Worm (Caenorhabditis elegans) whole organism, L4 larva: ENCODE data around the gene aagr-1.

Experiments used
- lin-15B ChIP-seq: fragments of 150-350 bp; sonication (generic microtip); optimal IDR thresholded peaks from 3 replicates; lab custom pipeline; 2014; ENCODE audit warnings: missing biosample characterization, missing genetic modification characterization
- lir-3 ChIP-seq: sonication (generic microtip); optimal IDR thresholded peaks from 2 replicates; lab custom pipeline; 2016; ENCODE audit warnings: mild to moderate bottlenecking, missing genetic modification characterization, missing compliant biosample characterization
- nhr-77 ChIP-seq: fragments of 150-350 bp; optimal IDR thresholded peaks from 2 replicates; lab custom pipeline; 2014; ENCODE audit warnings: missing biosample characterization, missing genetic modification characterization

- TF ChIP-seq lir-3 (tag; lab: Kevin White, UChicago) (no peak), lin-15B (tag; lab: Kevin White, UChicago) (no peak), nhr-77 (tag; lab: Kevin White, UChicago) (no peak)
These were observed 1.6 kb downstream of the aagr-1 start for ce11 chrIV:8367887-8368286.
